Fruit fly (Drosophila melanogaster) whole organism, prepupa: ENCODE data around the gene CG8668.
A peak's percentile ranks its signal among the peaks of the same experiment; 100 is the strongest.

Experiments
- CG11294 ChIP-seq: fragments of 200-800 bp; sonication (Bioruptor generic); IDR thresholded peaks from 2 replicates; pipeline ENCODE4 v1.3.6; 2022; ENCODE audit warnings: missing biosample characterization, missing genetic modification characterization
- CG11902 ChIP-seq: fragments of 200-800 bp; sonication (Bioruptor generic); optimal IDR thresholded peaks from 3 replicates; lab custom pipeline; 2016; ENCODE audit warnings: missing biosample characterization, missing genetic modification characterization
- CG15336 ChIP-seq: fragments of 200-800 bp; sonication (Bioruptor generic); IDR thresholded peaks from 2 replicates; pipeline ENCODE4 v1.3.6; 2022; ENCODE audit warnings: missing biosample characterization, missing genetic modification characterization
- CG1621 ChIP-seq: fragments of 200-800 bp; sonication (Bioruptor generic); optimal IDR thresholded peaks from 3 replicates; lab custom pipeline; 2018; ENCODE audit warnings: missing biosample characterization, mild to moderate bottlenecking, missing genetic modification characterization
- CG16779 ChIP-seq: fragments of 200-800 bp; sonication (Bioruptor generic); optimal IDR thresholded peaks from 3 replicates; lab custom pipeline; 2017; ENCODE audit warnings: missing biosample characterization, mild to moderate bottlenecking, missing genetic modification characterization
- CG3032 ChIP-seq: fragments of 200-800 bp; optimal IDR thresholded peaks from 2 replicates; lab custom pipeline; 2019; ENCODE audit warnings: missing biosample characterization, mild to moderate bottlenecking, missing genetic modification characterization, moderate library complexity
- CG32006 ChIP-seq: fragments of 200-800 bp; sonication (Bioruptor generic); optimal IDR thresholded peaks from 3 replicates; lab custom pipeline; 2017; ENCODE audit warnings: missing biosample characterization, mild to moderate bottlenecking, missing genetic modification characterization
- CG34406 ChIP-seq: fragments of 200-800 bp; sonication (Bioruptor generic); optimal IDR thresholded peaks from 3 replicates; lab custom pipeline; 2016; ENCODE audit warnings: missing biosample characterization, missing genetic modification characterization
- CG3919 ChIP-seq: fragments of 200-800 bp; sonication (Bioruptor generic); optimal IDR thresholded peaks from 3 replicates; lab custom pipeline; 2016; ENCODE audit warnings: missing biosample characterization, missing genetic modification characterization
- CG6276 ChIP-seq: fragments of 200-800 bp; sonication (Bioruptor generic); optimal IDR thresholded peaks from 2 replicates; lab custom pipeline; 2017; ENCODE audit warnings: missing biosample characterization, mild to moderate bottlenecking, missing genetic modification characterization
- CG6808 ChIP-seq: fragments of 200-800 bp; sonication (Bioruptor generic); optimal IDR thresholded peaks from 3 replicates; lab custom pipeline; 2017; ENCODE audit warnings: missing biosample characterization, missing genetic modification characterization, mild to moderate bottlenecking, moderate library complexity, missing genetic modification reagents
- CG7368 ChIP-seq: fragments of 200-800 bp; sonication (Bioruptor generic); optimal IDR thresholded peaks from 3 replicates; lab custom pipeline; 2016; ENCODE audit warnings: missing biosample characterization, missing genetic modification characterization
- CG8319 ChIP-seq: fragments of 200-800 bp; sonication (Bioruptor generic); optimal IDR thresholded peaks from 3 replicates; lab custom pipeline; 2016; ENCODE audit warnings: missing biosample characterization, missing genetic modification characterization
- CG8632 ChIP-seq: fragments of 200-800 bp; sonication (Bioruptor generic); optimal IDR thresholded peaks from 3 replicates; lab custom pipeline; 2016; ENCODE audit warnings: missing biosample characterization, missing genetic modification characterization
- Eip75B ChIP-seq: fragments of 200-800 bp; sonication (Bioruptor generic); optimal IDR thresholded peaks from 3 replicates; lab custom pipeline; 2016; ENCODE audit warnings: missing biosample characterization, missing genetic modification characterization
- Ets21C ChIP-seq: fragments of 200-800 bp; sonication (Bioruptor generic); optimal IDR thresholded peaks from 3 replicates; lab custom pipeline; 2016; ENCODE audit warnings: missing biosample characterization, missing genetic modification characterization
- Gug ChIP-seq: fragments of 200-800 bp; sonication (Bioruptor generic); IDR thresholded peaks from 2 replicates; pipeline ENCODE4 v1.3.6; 2022; ENCODE audit warnings: missing biosample characterization, missing genetic modification characterization
- Hr38 ChIP-seq: sonication (Bioruptor generic); optimal IDR thresholded peaks from 2 replicates; lab custom pipeline; 2016; ENCODE audit warnings: missing biosample characterization, missing genetic modification characterization
- Hr39 ChIP-seq: fragments of 200-800 bp; sonication (Bioruptor generic); optimal IDR thresholded peaks from 2 replicates; lab custom pipeline; 2016; ENCODE audit warnings: missing biosample characterization, missing genetic modification characterization
- Hr4 ChIP-seq: fragments of 200-800 bp; sonication (Bioruptor generic); optimal IDR thresholded peaks from 3 replicates; lab custom pipeline; 2016; ENCODE audit warnings: missing biosample characterization, missing genetic modification characterization
- Lpt ChIP-seq: fragments of 200-800 bp; sonication (Bioruptor generic); optimal IDR thresholded peaks from 3 replicates; lab custom pipeline; 2016; ENCODE audit warnings: missing biosample characterization, missing genetic modification characterization
- Smox ChIP-seq: fragments of 200-800 bp; sonication (Bioruptor generic); optimal IDR thresholded peaks from 3 replicates; lab custom pipeline; 2016; ENCODE audit warnings: missing biosample characterization, missing genetic modification characterization
- Sox102F ChIP-seq: fragments of 200-800 bp; sonication (Bioruptor generic); optimal IDR thresholded peaks from 2 replicates; lab custom pipeline; 2016; ENCODE audit warnings: missing biosample characterization, mild to moderate bottlenecking, missing genetic modification characterization
- Sox14 ChIP-seq: fragments of 200-800 bp; sonication (Bioruptor generic); optimal IDR thresholded peaks from 3 replicates; lab custom pipeline; 2016; ENCODE audit warnings: missing biosample characterization, missing genetic modification characterization
- Sox15 ChIP-seq: fragments of 200-800 bp; sonication (Bioruptor generic); optimal IDR thresholded peaks from 3 replicates; lab custom pipeline; 2016; ENCODE audit warnings: missing biosample characterization, missing genetic modification characterization
- achi ChIP-seq: fragments of 200-800 bp; sonication (Bioruptor generic); optimal IDR thresholded peaks from 3 replicates; lab custom pipeline; 2016; ENCODE audit warnings: missing biosample characterization, missing genetic modification characterization
- acj6 ChIP-seq: fragments of 200-800 bp; sonication (Bioruptor generic); optimal IDR thresholded peaks from 3 replicates; lab custom pipeline; 2016; ENCODE audit warnings: missing biosample characterization, missing genetic modification characterization
- cyc ChIP-seq: fragments of 200-800 bp; sonication (Bioruptor generic); optimal IDR thresholded peaks from 3 replicates; lab custom pipeline; 2016; ENCODE audit warnings: missing biosample characterization, missing genetic modification characterization
- dac ChIP-seq: fragments of 200-800 bp; sonication (Bioruptor generic); optimal IDR thresholded peaks from 2 replicates; lab custom pipeline; 2017; ENCODE audit warnings: missing biosample characterization, mild to moderate bottlenecking, missing genetic modification characterization
- eg ChIP-seq: fragments of 200-800 bp; sonication (Bioruptor generic); IDR thresholded peaks from 3 replicates; pipeline ENCODE4 v1.3.6; 2022; ENCODE audit warnings: missing biosample characterization, missing genetic modification characterization
- esn ChIP-seq: fragments of 200-800 bp; sonication (Bioruptor generic); optimal IDR thresholded peaks from 2 replicates; lab custom pipeline; 2016; ENCODE audit warnings: missing biosample characterization, mild to moderate bottlenecking, missing genetic modification characterization, moderate library complexity
- fd59A ChIP-seq: fragments of 200-800 bp; sonication (Bioruptor generic); optimal IDR thresholded peaks from 2 replicates; lab custom pipeline; 2017; ENCODE audit warnings: missing biosample characterization, mild to moderate bottlenecking, missing genetic modification characterization, missing genetic modification reagents
- fd85E ChIP-seq: fragments of 200-800 bp; sonication (Bioruptor generic); optimal IDR thresholded peaks from 3 replicates; lab custom pipeline; 2016; ENCODE audit warnings: missing biosample characterization, missing genetic modification characterization
- fkh ChIP-seq: fragments of 200-800 bp; sonication (Bioruptor generic); optimal IDR thresholded peaks from 3 replicates; lab custom pipeline; 2017; ENCODE audit warnings: missing biosample characterization, mild to moderate bottlenecking, missing genetic modification characterization, moderate library complexity
- lz ChIP-seq: fragments of 200-800 bp; sonication (Bioruptor generic); optimal IDR thresholded peaks from 3 replicates; lab custom pipeline; 2016; ENCODE audit warnings: missing biosample characterization, missing genetic modification characterization
- pdm3 ChIP-seq: fragments of 200-800 bp; sonication (Bioruptor generic); optimal IDR thresholded peaks from 3 replicates; lab custom pipeline; 2016; ENCODE audit warnings: missing biosample characterization, missing genetic modification characterization
- salr ChIP-seq, 2 experiments: fragments of 200-800 bp; sonication (Bioruptor generic); optimal IDR thresholded peaks; 3 replicates each; lab custom pipeline; 2016 to 2018; ENCODE audit warnings: missing biosample characterization in 2 of 2, missing genetic modification characterization in 2 of 2, mild to moderate bottlenecking in 1 of 2
- spab ChIP-seq: fragments of 200-800 bp; sonication (Bioruptor generic); optimal IDR thresholded peaks from 2 replicates; lab custom pipeline; 2017; ENCODE audit warnings: missing biosample characterization, mild to moderate bottlenecking, missing genetic modification characterization, missing genetic modification reagents
- ss ChIP-seq, 2 experiments: fragments of 200-800 bp; sonication (Bioruptor generic); optimal IDR thresholded peaks; 2 replicates in 1 of 2; 3 replicates in 1 of 2; lab custom pipeline; 2017 to 2018; ENCODE audit warnings: mild to moderate bottlenecking in 2 of 2, missing biosample characterization in 2 of 2, missing genetic modification characterization in 2 of 2, moderate library complexity in 1 of 2
- svp ChIP-seq: fragments of 200-800 bp; sonication (Bioruptor generic); peaks from one replicate; lab custom pipeline; 2016; ENCODE audit warnings: missing biosample characterization, missing genetic modification characterization
- topi ChIP-seq: fragments of 200-800 bp; sonication (Bioruptor generic); optimal IDR thresholded peaks from 3 replicates; lab custom pipeline; 2016; ENCODE audit warnings: missing biosample characterization, missing genetic modification characterization
- vri ChIP-seq: fragments of 200-800 bp; sonication (Bioruptor generic); optimal IDR thresholded peaks from 3 replicates; lab custom pipeline; 2016; ENCODE audit warnings: missing biosample characterization, mild to moderate bottlenecking, missing genetic modification characterization

CG8668 gene

dm6 chr2L:8162307-8163024 lies 35.7 kb downstream of the CG8668 start, which contains the start of gene Acbp1 (continued):
- peak; percentile 97 for TF ChIP-seq CG32006 (GFP tag; lab: Kevin White, UChicago)
- peak; percentile 93 for TF ChIP-seq Ets21C
- TF ChIP-seq fd85E: peak; percentile 85
- peak; percentile 97 for TF ChIP-seq esn (GFP tag; lab: Kevin White, UChicago)
- peak; percentile 93 for TF ChIP-seq cyc (GFP tag; lab: Kevin White, UChicago)
- TF ChIP-seq CG15336 (GFP tag; lab: Robert Waterston, UW): peak; percentile 97
- TF ChIP-seq CG16779 (tag; lab: Kevin White, UChicago): peak; percentile 97
- TF ChIP-seq CG11902 (GFP tag; lab: Kevin White, UChicago): peak; percentile 83
- peak; percentile 97 to 98 for TF ChIP-seq ss (GFP tag; optimal IDR thresholded peaks at IDR 0.05; lab: Kevin White, UChicago)
- peak; percentile 97 for TF ChIP-seq CG6808 (GFP tag; lab: Kevin White, UChicago)
- TF ChIP-seq acj6 (GFP tag; lab: Kevin White, UChicago): peak; percentile 94
- peak; percentile 97 for TF ChIP-seq CG34406 (GFP tag; lab: Kevin White, UChicago)
- peak; percentile 91 for TF ChIP-seq Gug (GFP tag; lab: Robert Waterston, UW)
- TF ChIP-seq Hr39 (GFP tag; lab: Kevin White, UChicago): peak; percentile 94
- peak; percentile 94 for TF ChIP-seq pdm3 (GFP tag; lab: Kevin White, UChicago)
- TF ChIP-seq CG1621 (tag; lab: Kevin White, UChicago): peak; percentile 94
- TF ChIP-seq Lpt (GFP tag; lab: Kevin White, UChicago): peak; percentile 95
- peak; percentile 90 for TF ChIP-seq CG11294

- no peak for TF ChIP-seq CG7368 (GFP tag; lab: Kevin White, UChicago)
- no peak for TF ChIP-seq vri
- TF ChIP-seq CG3919 (GFP tag; lab: Kevin White, UChicago): peak; percentile 20
- peak; percentile 50 for TF ChIP-seq CG6808 (GFP tag; lab: Kevin White, UChicago)
- TF ChIP-seq Sox102F (GFP tag; lab: Kevin White, UChicago): no peak
These were observed 36.2 kb downstream of the CG8668 start, which contains the start of gene Piezo for dm6 chr2L:8163025-8163351. Piezo (plus strand) TSS chr2L:8163073.

dm6 chr2L:8163588-8164166 lies 36.9 kb downstream of the CG8668 start:
- TF ChIP-seq topi (GFP tag; lab: Kevin White, UChicago): no peak
- no peak for TF ChIP-seq CG11294
- TF ChIP-seq fkh: peak; percentile 93
- TF ChIP-seq CG1621 (tag; lab: Kevin White, UChicago): no peak
- TF ChIP-seq svp (GFP tag; lab: Kevin White, UChicago): no peak
- TF ChIP-seq eg (GFP tag; lab: Robert Waterston, UW): 0 out of 3 replicates have a peak, but pooled peaks have one; percentile 30
- TF ChIP-seq CG16779 (tag; lab: Kevin White, UChicago): peak; percentile 1
- peak; percentile 30 for TF ChIP-seq Sox14 (GFP tag; lab: Kevin White, UChicago)
- TF ChIP-seq vri: no peak
- no peak for TF ChIP-seq achi (GFP tag; lab: Kevin White, UChicago)
- TF ChIP-seq Sox15 (GFP tag; lab: Kevin White, UChicago): no peak

- TF ChIP-seq CG11902 (GFP tag; lab: Kevin White, UChicago) (no peak), CG6808 (GFP tag; lab: Kevin White, UChicago) (no peak), svp (GFP tag; lab: Kevin White, UChicago) (peak; percentile 64), eg (GFP tag; lab: Robert Waterston, UW) (no peak), Gug (GFP tag; lab: Robert Waterston, UW) (no peak), CG34406 (GFP tag; lab: Kevin White, UChicago) (no peak), CG1621 (tag; lab: Kevin White, UChicago) (no peak), esn (GFP tag; lab: Kevin White, UChicago) (peak; percentile 43), Smox (peak; percentile 45), fd59A (GFP tag; lab: Kevin White, UChicago) (no peak), Sox14 (GFP tag; lab: Kevin White, UChicago) (no peak), spab (GFP tag; lab: Kevin White, UChicago) (no peak), vri (peak; percentile 49), CG11294 (no peak), lz (GFP tag; lab: Kevin White, UChicago) (no peak), fkh (peak; percentile 63), salr (GFP tag; optimal IDR thresholded peaks at IDR 0.05; lab: Kevin White, UChicago) (no peak), CG8632 (no peak), CG6276 (GFP tag; lab: Kevin White, UChicago) (no peak), Hr38 (GFP tag; lab: Kevin White, UChicago) (no peak), Hr4 (GFP tag; lab: Kevin White, UChicago) (no peak), dac (no peak), Eip75B (GFP tag; lab: Kevin White, UChicago) (no peak), fd85E (no peak), CG3032 (no peak), CG8319 (GFP tag; lab: Kevin White, UChicago) (no peak), CG16779 (tag; lab: Kevin White, UChicago) (no peak)
These were observed 37.4 kb downstream of the CG8668 start for dm6 chr2L:8164219-8164618.
